Fruit fly (Drosophila melanogaster): ENCODE results near the gene CG13639.

Gene CG13639

dm6 chr3R:24875939-24876842 is 16.0 kb upstream of the CG13639 start, which contains the start of gene CG3744 (continued):
- TF ChIP-seq psq (GFP tag; optimal IDR thresholded peaks at IDR 0.05) (peak; percentile 70), insv (GFP tag; optimal IDR thresholded peaks at IDR 0.05) (peak in 1 of 2 experiments; percentile 67), ro (GFP tag; IDR thresholded peaks at IDR 0.05) (peak; percentile 90), pum (GFP tag; optimal IDR thresholded peaks at IDR 0.05) (peak; percentile 68), fd3F (GFP tag; optimal IDR thresholded peaks at IDR 0.05) (peak; percentile 90), gcm (GFP tag; optimal IDR thresholded peaks at IDR 0.05) (peak; percentile 76), CG10209 (GFP tag; optimal IDR thresholded peaks at IDR 0.05) (peak; percentile 91), Nf-YC (tag; optimal IDR thresholded peaks at IDR 0.05) (peak; percentile 84), CG3838 (GFP tag; optimal IDR thresholded peaks at IDR 0.05) (peak; percentile 68), CG7745 (tag; optimal IDR thresholded peaks at IDR 0.05) (no peak), Med (GFP tag) (peak; percentile 95), CG12219 (GFP tag; optimal IDR thresholded peaks at IDR 0.05) (peak; percentile 67), Xrp1 (GFP tag; IDR thresholded peaks at IDR 0.05) (peak; percentile 95), tna (GFP tag; IDR thresholded peaks at IDR 0.05; ENCODE audit: partially characterized antibody) (peak; percentile 88), sens-2 (GFP tag; IDR thresholded peaks at IDR 0.05) (peak; percentile 90), eyg (GFP tag; optimal IDR thresholded peaks at IDR 0.05) (peak; percentile 46), Xbp1 (GFP tag; optimal IDR thresholded peaks at IDR 0.05) (peak; percentile 94), Bdp1 (GFP tag; optimal IDR thresholded peaks at IDR 0.05) (peak; percentile 29), inv (GFP tag; IDR thresholded peaks at IDR 0.05; ENCODE audit: partially characterized antibody) (peak; percentile 94), da (GFP tag; optimal IDR thresholded peaks at IDR 0.05) (no peak), CG9609 (GFP tag; optimal IDR thresholded peaks at IDR 0.05) (peak; percentile 77), NfI (GFP tag; optimal IDR thresholded peaks at IDR 0.05) (peak; percentile 95), CG9932 (GFP tag; IDR thresholded peaks at IDR 0.05) (peak; percentile 99), seq (GFP tag; IDR thresholded peaks at IDR 0.05) (peak; percentile 82), NC2α (GFP tag; optimal IDR thresholded peaks at IDR 0.05) (peak; percentile 45), sens (GFP tag) (peak; percentile 82), tin (GFP tag; optimal IDR thresholded peaks at IDR 0.05) (peak; percentile 95), sima (GFP tag; optimal IDR thresholded peaks at IDR 0.05) (no peak), CG5953 (GFP tag; IDR thresholded peaks at IDR 0.05) (peak; percentile 88), bcd (GFP tag; optimal IDR thresholded peaks at IDR 0.05) (peak; percentile 91), Opbp (GFP tag; IDR thresholded peaks at IDR 0.05; ENCODE audit: partially characterized antibody) (peak; percentile 94), maf-S (GFP tag; optimal IDR thresholded peaks at IDR 0.05) (peak; percentile 36), Dfd (GFP tag; optimal IDR thresholded peaks at IDR 0.05) (peak in 1 of 2 experiments; percentile 71), CG4282 (GFP tag; optimal IDR thresholded peaks at IDR 0.05) (no peak), CG1832 (GFP tag; optimal IDR thresholded peaks at IDR 0.05) (no peak), Hand (GFP tag; optimal IDR thresholded peaks at IDR 0.05) (peak; percentile 68), exex (tag; optimal IDR thresholded peaks at IDR 0.05) (no peak), crc (GFP tag; optimal IDR thresholded peaks at IDR 0.05) (peak; percentile 25), kni (GFP tag; optimal IDR thresholded peaks at IDR 0.05) (peak; percentile 80), CG7556 (GFP tag; optimal IDR thresholded peaks at IDR 0.05) (peak; percentile 86), ab (GFP tag; optimal IDR thresholded peaks at IDR 0.05) (peak; percentile 66), CG9876 (GFP tag; optimal IDR thresholded peaks at IDR 0.05) (peak; percentile 41), lola (GFP tag; optimal IDR thresholded peaks at IDR 0.05) (peak in 1 of 3 experiments; percentile 88), zfh2 (GFP tag; optimal IDR thresholded peaks at IDR 0.05) (peak; percentile 89), ewg (GFP tag; optimal IDR thresholded peaks at IDR 0.05) (peak; percentile 78), CG10274 (GFP tag; optimal IDR thresholded peaks at IDR 0.05) (peak; percentile 57), Sox100B (GFP tag; optimal IDR thresholded peaks at IDR 0.05) (no peak), kay (GFP tag; optimal IDR thresholded peaks at IDR 0.05) (peak; percentile 69)
